Worm (Caenorhabditis elegans): ENCODE results near the gene rcan-1.

rcan-1 gene

ce11 chrIII:5635179-5635578, 48.7 kb downstream of the rcan-1 start, which contains the start of gene ckk-1:
Gene ckk-1, plus strand, starts transcription at chrIII:5635479.
- no peak for TF ChIP-seq unc-62 (GFP tag; optimal IDR thresholded peaks at IDR 0.05)

- TF ChIP-seq skn-1 (tag; optimal IDR thresholded peaks at IDR 0.05), result no peak
- peak; percentile 2 for TF ChIP-seq C34F6.9 (tag; optimal IDR thresholded peaks at IDR 0.05)
- no peak for TF ChIP-seq aly-2 (tag; optimal IDR thresholded peaks at IDR 0.05)
- TF ChIP-seq elt-3 (tag; optimal IDR thresholded peaks at IDR 0.05), result no peak
- TF ChIP-seq ceh-82 (tag; optimal IDR thresholded peaks at IDR 0.05), result no peak
- TF ChIP-seq unc-55 (GFP tag; optimal IDR thresholded peaks at IDR 0.05), result peak; percentile 11
- TF ChIP-seq lsy-2 (tag; optimal IDR thresholded peaks at IDR 0.05), result peak in 1 of 2 experiments; percentile 29
Observed at ce11 chrIII:5634509-5634908, 49.4 kb downstream of the rcan-1 start.

ce11 chrIII:5632426-5632976, 51.4 kb downstream of the rcan-1 start:
- no peak for TF ChIP-seq alr-1 (tag; optimal IDR thresholded peaks at IDR 0.05)
- TF ChIP-seq R02D3.7 (tag; optimal IDR thresholded peaks at IDR 0.05), result no peak
- TF ChIP-seq nhr-6 (tag; optimal IDR thresholded peaks at IDR 0.05), result no peak
- TF ChIP-seq skn-1 (tag; optimal IDR thresholded peaks at IDR 0.05), result no peak
- no peak for TF ChIP-seq nhr-237 (tag; optimal IDR thresholded peaks at IDR 0.05)
- TF ChIP-seq lin-13 (GFP tag; optimal IDR thresholded peaks at IDR 0.05), result peak; percentile 38
- TF ChIP-seq aly-2 (tag; optimal IDR thresholded peaks at IDR 0.05), result no peak
- no peak for TF ChIP-seq ztf-11 (tag; optimal IDR thresholded peaks at IDR 0.05)
- no peak for TF ChIP-seq peb-1 (tag; optimal IDR thresholded peaks at IDR 0.05)
- TF ChIP-seq nhr-10 (tag; optimal IDR thresholded peaks at IDR 0.05), result no peak
- no peak for TF ChIP-seq nhr-11 (tag; optimal IDR thresholded peaks at IDR 0.05)
- no peak for TF ChIP-seq sma-3 (GFP tag; optimal IDR thresholded peaks at IDR 0.05)
- no peak for TF ChIP-seq nhr-23 (tag; optimal IDR thresholded peaks at IDR 0.05)
- no peak for TF ChIP-seq ceh-82 (tag; optimal IDR thresholded peaks at IDR 0.05)
- TF ChIP-seq dmd-4 (tag; optimal IDR thresholded peaks at IDR 0.05), result no peak
- no peak for TF ChIP-seq gmeb-1 (tag; optimal IDR thresholded peaks at IDR 0.05)
- TF ChIP-seq blmp-1 (tag; optimal IDR thresholded peaks at IDR 0.05; ENCODE audit: insufficient read depth), result no peak
- no peak for TF ChIP-seq unc-39 (tag; optimal IDR thresholded peaks at IDR 0.05)
- no peak for TF ChIP-seq nhr-21 (tag; optimal IDR thresholded peaks at IDR 0.05)
- peak; percentile 1 for TF ChIP-seq nhr-129 (tag; optimal IDR thresholded peaks at IDR 0.05)
- TF ChIP-seq sem-4 (tag; optimal IDR thresholded peaks at IDR 0.05), result no peak
- peak; percentile 23 for TF ChIP-seq zag-1 (tag; optimal IDR thresholded peaks at IDR 0.05)
- TF ChIP-seq mbf-1 (tag; optimal IDR thresholded peaks at IDR 0.05), result no peak
- TF ChIP-seq unc-55 (GFP tag; optimal IDR thresholded peaks at IDR 0.05), result peak; percentile 54
- TF ChIP-seq ztf-1 (GFP tag; conservative IDR thresholded peaks at IDR 0.05), result no peak
- no peak for TF ChIP-seq mab-5 (tag; optimal IDR thresholded peaks at IDR 0.05)
- TF ChIP-seq elt-3 (tag; optimal IDR thresholded peaks at IDR 0.05), result no peak
- TF ChIP-seq lin-11 (tag; optimal IDR thresholded peaks at IDR 0.05), result no peak
- no peak for TF ChIP-seq fos-1 (tag; optimal IDR thresholded peaks at IDR 0.05)
- no peak for TF ChIP-seq crh-2 (tag; optimal IDR thresholded peaks at IDR 0.05)
- TF ChIP-seq nhr-25 (tag; optimal IDR thresholded peaks at IDR 0.05), result no peak
- peak; percentile 91 for TF ChIP-seq snpc-4 (tag; optimal IDR thresholded peaks at IDR 0.05)
- no peak for TF ChIP-seq elt-1 (tag; optimal IDR thresholded peaks at IDR 0.05)
- TF ChIP-seq nhr-12 (tag; optimal IDR thresholded peaks at IDR 0.05), result no peak
- TF ChIP-seq F13H6.1 (tag; optimal IDR thresholded peaks at IDR 0.05), result no peak
- no peak for TF ChIP-seq Y55F3AM.14 (GFP tag; optimal IDR thresholded peaks at IDR 0.05)
- TF ChIP-seq lsy-2 (tag; optimal IDR thresholded peaks at IDR 0.05), result peak in 1 of 2 experiments; percentile 10
- peak; percentile 57 for TF ChIP-seq sma-9 (GFP tag; optimal IDR thresholded peaks at IDR 0.05)
- no peak for TF ChIP-seq sma-9 (tag; optimal IDR thresholded peaks at IDR 0.05)
- no peak for TF ChIP-seq lin-39 (tag; optimal IDR thresholded peaks at IDR 0.05)
- no peak for TF ChIP-seq ceh-16 (tag; optimal IDR thresholded peaks at IDR 0.05)
- TF ChIP-seq ztf-4 (tag; optimal IDR thresholded peaks at IDR 0.05), result peak; percentile 2
- no peak for TF ChIP-seq ZK546.5 (tag; optimal IDR thresholded peaks at IDR 0.05)
- TF ChIP-seq ama-1 (optimal IDR thresholded peaks at IDR 0.05), result no peak
- no peak for TF ChIP-seq unc-62 (GFP tag; optimal IDR thresholded peaks at IDR 0.05)
- peak in 1 of 2 experiments; percentile 12 for TF ChIP-seq mdl-1 (tag; optimal IDR thresholded peaks at IDR 0.05)
- TF ChIP-seq C34F6.9 (tag; optimal IDR thresholded peaks at IDR 0.05), result peak; percentile 47
- TF ChIP-seq nhr-77 (tag; optimal IDR thresholded peaks at IDR 0.05), result no peak
- no peak for TF ChIP-seq egl-27 (tag; optimal IDR thresholded peaks at IDR 0.05)

Data from whole organism, L2 larva.